Fruit fly (Drosophila melanogaster) whole organism: ENCODE data around the gene Nup154.

ENCODE experiments used
- CG8478 ChIP-seq: fragments of >200 bp; optimal IDR thresholded peaks from 2 replicates; lab custom pipeline; 2018; ENCODE audit warnings: inconsistent platforms
- Dll ChIP-seq: fragments of >200 bp; optimal IDR thresholded peaks from 2 replicates; lab custom pipeline; 2017
- EcR ChIP-seq, 2 experiments: fragments of >200 bp; optimal IDR thresholded peaks; 2 replicates each; lab custom pipeline; 2017; ENCODE audit warnings: missing biosample characterization in 2 of 2, missing genetic modification characterization in 2 of 2, missing genetic modification reagents in 2 of 2
- pan ChIP-seq: fragments of >200 bp; optimal IDR thresholded peaks from 2 replicates; lab custom pipeline; 2017
- psq ChIP-seq: fragments of >200 bp; optimal IDR thresholded peaks from 2 replicates; lab custom pipeline; 2017
- usp ChIP-seq: fragments of >200 bp; optimal IDR thresholded peaks from 2 replicates; lab custom pipeline; 2017; ENCODE audit warnings: missing biosample characterization, missing genetic modification characterization, mixed read lengths

dm6 chr2L:11041074-11041473 lies 36.5 kb downstream of the Nup154 start:
- TF ChIP-seq pan (lab: Kevin White, UChicago) (no peak), Dll (lab: Kevin White, UChicago) (no peak), psq (no peak), EcR (GFP tag; optimal IDR thresholded peaks at IDR 0.05; lab: Kevin White, UChicago) (no peak), CG8478 (lab: Kevin White, UChicago) (no peak), usp (GFP tag; lab: Kevin White, UChicago) (no peak)
